Worm (Caenorhabditis elegans) whole organism, late embryonic: ENCODE results near the gene F21H7.3.

Experiments
- C38D4.7 ChIP-seq: fragments of 200-800 bp; sonication (Bioruptor generic); optimal IDR thresholded peaks from 2 replicates; lab custom pipeline; 2018; ENCODE audit warnings: mild to moderate bottlenecking, missing genetic modification characterization, moderate library complexity, missing compliant biosample characterization
- F13H6.1 ChIP-seq: sonication (generic microtip); optimal IDR thresholded peaks from 2 replicates; lab custom pipeline; 2016; ENCODE audit warnings: missing genetic modification characterization, missing compliant biosample characterization
- dve-1 ChIP-seq: sonication (generic microtip); optimal IDR thresholded peaks from 2 replicates; lab custom pipeline; 2017; ENCODE audit warnings: antibody characterized with exemption, mild to moderate bottlenecking, missing genetic modification characterization, missing compliant biosample characterization
- ets-4 ChIP-seq: sonication (generic microtip); optimal IDR thresholded peaks from 2 replicates; lab custom pipeline; 2016; ENCODE audit warnings: missing genetic modification characterization, missing compliant biosample characterization
- fkh-10 ChIP-seq: fragments of 150-350 bp; optimal IDR thresholded peaks from 2 replicates; lab custom pipeline; 2014; ENCODE audit warnings: missing biosample characterization, missing genetic modification reagents, missing genetic modification characterization
- hlh-13 ChIP-seq: fragments of 200-800 bp; sonication (Bioruptor generic); optimal IDR thresholded peaks from 2 replicates; lab custom pipeline; 2018; ENCODE audit warnings: mild to moderate bottlenecking, missing genetic modification characterization, missing compliant biosample characterization
- hlh-8 ChIP-seq: sonication (generic microtip); optimal IDR thresholded peaks from 2 replicates; lab custom pipeline; 2016; ENCODE audit warnings: missing genotype, missing genetic modification characterization, missing compliant biosample characterization
- nfya-1 ChIP-seq: sonication (generic microtip); optimal IDR thresholded peaks from 2 replicates; lab custom pipeline; 2017; ENCODE audit warnings: missing genetic modification characterization, mild to moderate bottlenecking, missing compliant biosample characterization, antibody characterized with exemption, moderate library complexity
- nhr-11 ChIP-seq: fragments of 150-350 bp; optimal IDR thresholded peaks from 2 replicates; lab custom pipeline; 2014; ENCODE audit warnings: missing biosample characterization, missing genetic modification characterization
- pag-3 ChIP-seq: sonication (generic microtip); optimal IDR thresholded peaks from 2 replicates; lab custom pipeline; 2016; ENCODE audit warnings: missing compliant biosample characterization, missing genetic modification characterization, borderline replicate concordance
- pqm-1 ChIP-seq: sonication (generic microtip); optimal IDR thresholded peaks from 2 replicates; lab custom pipeline; 2016; ENCODE audit warnings: missing genetic modification characterization, missing compliant biosample characterization

DNA sequence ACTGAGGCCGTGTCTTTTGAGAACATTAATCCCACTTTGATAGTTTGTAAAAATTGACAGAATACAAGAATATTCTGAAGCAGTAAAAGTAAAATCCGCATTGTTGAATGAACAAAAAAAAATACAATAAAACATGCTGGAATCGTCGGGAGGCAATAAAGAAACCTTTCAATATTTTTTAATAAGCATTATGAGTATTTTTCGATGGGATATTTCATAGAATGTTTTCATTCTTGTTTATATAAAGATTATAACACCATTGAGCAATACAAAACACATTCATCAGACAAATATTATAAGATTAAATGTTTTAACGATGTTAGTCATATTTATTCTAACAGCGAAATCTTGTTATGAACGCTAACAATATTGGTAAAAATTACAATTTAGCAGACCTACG is 18.7 kb upstream of the F21H7.3 start, which contains the start of gene gcy-20:
- no peak for TF ChIP-seq hlh-13 (GFP tag; lab: Kevin White, UChicago)
- no peak for TF ChIP-seq F13H6.1 (tag; lab: Kevin White, UChicago)
- no peak for TF ChIP-seq dve-1 (tag; lab: Kevin White, UChicago)
- TF ChIP-seq hlh-8 (tag; lab: Kevin White, UChicago): no peak
- no peak for TF ChIP-seq fkh-10 (GFP tag; lab: Kevin White, UChicago)
- TF ChIP-seq ets-4 (tag; lab: Kevin White, UChicago): no peak
- no peak for TF ChIP-seq nhr-11 (tag; lab: Kevin White, UChicago)
- TF ChIP-seq nfya-1 (tag; lab: Kevin White, UChicago): no peak
- TF ChIP-seq pag-3: no peak
- TF ChIP-seq pqm-1: no peak
- no peak for TF ChIP-seq C38D4.7 (GFP tag; lab: Kevin White, UChicago)
